Fruit fly (Drosophila melanogaster) whole organism, embryonic: Measurements from ENCODE around the gene CG32099.

Experiments
- Blimp-1 ChIP-seq: fragments of 200-800 bp; sonication (Bioruptor generic); optimal IDR thresholded peaks from 3 replicates; lab custom pipeline; 2018; ENCODE audit warnings: missing biosample characterization, missing genetic modification characterization, mild to moderate bottlenecking, moderate library complexity, missing genetic modification reagents
- CG10147 ChIP-seq: fragments of 200-800 bp; sonication (Bioruptor generic); optimal IDR thresholded peaks from 2 replicates; lab custom pipeline; 2019; ENCODE audit warnings: missing biosample characterization, mild to moderate bottlenecking, missing genetic modification characterization, moderate library complexity
- CG12155 ChIP-seq: fragments of 200-800 bp; sonication (Bioruptor generic); optimal IDR thresholded peaks from 3 replicates; lab custom pipeline; 2016; ENCODE audit warnings: missing biosample characterization, missing genetic modification characterization
- CG14050 ChIP-seq: fragments of 200-800 bp; sonication (Bioruptor generic); IDR thresholded peaks from 3 replicates; pipeline ENCODE4 v1.3.6; 2022; ENCODE audit warnings: missing biosample characterization, missing genetic modification characterization
- CG15073 ChIP-seq: fragments of 200-800 bp; sonication (Bioruptor generic); optimal IDR thresholded peaks from 2 replicates; lab custom pipeline; 2016; ENCODE audit warnings: missing biosample characterization, missing genetic modification characterization
- CG15601 ChIP-seq: fragments of 200-800 bp; sonication (Bioruptor generic); optimal IDR thresholded peaks from 3 replicates; lab custom pipeline; 2019; ENCODE audit warnings: missing biosample characterization, mild to moderate bottlenecking, missing genetic modification characterization, moderate library complexity
- CG15696 ChIP-seq: fragments of 200-800 bp; sonication (Bioruptor generic); optimal IDR thresholded peaks from 2 replicates; lab custom pipeline; 2019; ENCODE audit warnings: missing biosample characterization, mild to moderate bottlenecking, missing genetic modification characterization, moderate library complexity
- CG1602 ChIP-seq: fragments of 200-800 bp; sonication (Bioruptor generic); optimal IDR thresholded peaks from 3 replicates; lab custom pipeline; 2016; ENCODE audit warnings: missing biosample characterization, missing genetic modification characterization
- CG17186 ChIP-seq: fragments of 200-800 bp; sonication (Bioruptor generic); optimal IDR thresholded peaks from 3 replicates; lab custom pipeline; 2017; ENCODE audit warnings: missing biosample characterization, missing genetic modification reagents, missing genetic modification characterization
- CG18262 ChIP-seq: fragments of 200-800 bp; optimal IDR thresholded peaks from 3 replicates; lab custom pipeline; 2019; ENCODE audit warnings: missing biosample characterization, mild to moderate bottlenecking, missing genetic modification characterization, moderate library complexity
- CG18764 ChIP-seq: fragments of 200-800 bp; sonication (Bioruptor generic); optimal IDR thresholded peaks from 3 replicates; lab custom pipeline; 2016; ENCODE audit warnings: missing biosample characterization, missing genetic modification characterization
- CG3065 ChIP-seq: fragments of 200-800 bp; sonication (Bioruptor generic); optimal IDR thresholded peaks from 2 replicates; lab custom pipeline; 2016; ENCODE audit warnings: missing biosample characterization, missing genetic modification characterization
- CG33213 ChIP-seq: fragments of 200-800 bp; sonication (Bioruptor generic); optimal IDR thresholded peaks from 3 replicates; lab custom pipeline; 2016; ENCODE audit warnings: missing biosample characterization, missing genetic modification characterization
- CG33557 ChIP-seq: fragments of 200-800 bp; sonication (Bioruptor generic); optimal IDR thresholded peaks from 2 replicates; lab custom pipeline; 2019; ENCODE audit warnings: missing biosample characterization, mild to moderate bottlenecking, missing genetic modification characterization, moderate library complexity
- CG34376 ChIP-seq: fragments of 200-800 bp; sonication (Bioruptor generic); optimal IDR thresholded peaks from 2 replicates; lab custom pipeline; 2018; ENCODE audit warnings: missing biosample characterization, mild to moderate bottlenecking, missing genetic modification characterization
- CG43689 ChIP-seq: fragments of 200-800 bp; sonication (Bioruptor generic); IDR thresholded peaks from 2 replicates; pipeline ENCODE4 v1.3.6; 2022; ENCODE audit warnings: missing biosample characterization, missing genetic modification characterization
- CG4820 ChIP-seq: fragments of 200-800 bp; sonication (Bioruptor generic); optimal IDR thresholded peaks from 3 replicates; lab custom pipeline; 2016; ENCODE audit warnings: missing biosample characterization, missing genetic modification characterization
- CG6175 ChIP-seq: fragments of 200-800 bp; sonication (Bioruptor generic); IDR thresholded peaks from 3 replicates; pipeline ENCODE4 v1.3.6; 2022; ENCODE audit warnings: missing biosample characterization, missing genetic modification characterization
- CG6791 ChIP-seq: fragments of 200-800 bp; sonication (Bioruptor generic); IDR thresholded peaks from 3 replicates; pipeline ENCODE4 v1.3.6; 2022; ENCODE audit warnings: missing biosample characterization, missing genetic modification characterization; ENCODE audit not compliant: partially characterized antibody
- CG7271 ChIP-seq: fragments of 200-800 bp; sonication (Bioruptor generic); optimal IDR thresholded peaks from 2 replicates; lab custom pipeline; 2018; ENCODE audit warnings: missing biosample characterization, mild to moderate bottlenecking, missing genetic modification characterization, moderate library complexity
- CG7839 ChIP-seq: fragments of 200-800 bp; sonication (Bioruptor generic); optimal IDR thresholded peaks from 3 replicates; lab custom pipeline; 2018; ENCODE audit warnings: missing biosample characterization, mild to moderate bottlenecking, missing genetic modification characterization, moderate library complexity
- CG8359 ChIP-seq: fragments of 200-800 bp; sonication (Bioruptor generic); optimal IDR thresholded peaks from 2 replicates; lab custom pipeline; 2017; ENCODE audit warnings: missing biosample characterization, mild to moderate bottlenecking, missing genetic modification characterization, borderline replicate concordance
- CG8765 ChIP-seq: fragments of 200-800 bp; sonication (Bioruptor generic); IDR thresholded peaks from 2 replicates; pipeline ENCODE4 v1.3.6; 2022; ENCODE audit warnings: missing biosample characterization, missing genetic modification characterization
- CTCF ChIP-seq: fragments of 200-800 bp; sonication (Bioruptor generic); optimal IDR thresholded peaks from 2 replicates; lab custom pipeline; 2017; ENCODE audit warnings: missing biosample characterization, mild to moderate bottlenecking, missing genetic modification characterization, moderate library complexity
- CoRest ChIP-seq: fragments of 200-800 bp; sonication (Bioruptor generic); optimal IDR thresholded peaks from 3 replicates; lab custom pipeline; 2018; ENCODE audit warnings: missing biosample characterization, mild to moderate bottlenecking, missing genetic modification characterization, moderate library complexity
- D19A ChIP-seq: fragments of 200-800 bp; optimal IDR thresholded peaks from 3 replicates; lab custom pipeline; 2019; ENCODE audit warnings: missing biosample characterization, mild to moderate bottlenecking, missing genetic modification characterization, moderate library complexity
- D19B ChIP-seq: fragments of 200-800 bp; sonication (Bioruptor generic); optimal IDR thresholded peaks from 2 replicates; lab custom pipeline; 2017; ENCODE audit warnings: missing biosample characterization, mild to moderate bottlenecking, missing genetic modification characterization
- Ets65A ChIP-seq: fragments of 200-800 bp; sonication (Bioruptor generic); peaks from one replicate; lab custom pipeline; 2016; ENCODE audit warnings: missing biosample characterization, missing genetic modification characterization
- H15 ChIP-seq: fragments of 200-800 bp; sonication (Bioruptor generic); IDR thresholded peaks from 3 replicates; pipeline ENCODE4 v1.3.6; 2022; ENCODE audit warnings: missing biosample characterization, missing genetic modification characterization
- Hand ChIP-seq: fragments of 200-800 bp; sonication (Bioruptor generic); optimal IDR thresholded peaks from 2 replicates; lab custom pipeline; 2017; ENCODE audit warnings: mild to moderate bottlenecking, missing biosample characterization, missing genetic modification reagents, missing genetic modification characterization
- Hmx ChIP-seq: fragments of 200-800 bp; sonication (Bioruptor generic); optimal IDR thresholded peaks from 2 replicates; lab custom pipeline; 2016; ENCODE audit warnings: missing biosample characterization, missing genetic modification characterization
- Kr ChIP-seq: fragments of 200-800 bp; sonication (Bioruptor generic); optimal IDR thresholded peaks from 2 replicates; lab custom pipeline; 2017; ENCODE audit warnings: missing biosample characterization, mild to moderate bottlenecking, missing genetic modification characterization
- NC2α ChIP-seq: fragments of 200-800 bp; sonication (Bioruptor generic); optimal IDR thresholded peaks from 2 replicates; lab custom pipeline; 2016; ENCODE audit warnings: missing biosample characterization, missing genetic modification characterization
- NC2β ChIP-seq: fragments of 200-800 bp; sonication (Bioruptor generic); optimal IDR thresholded peaks from 2 replicates; lab custom pipeline; 2016; ENCODE audit warnings: missing biosample characterization, missing genetic modification characterization
- Ptx1 ChIP-seq: fragments of 200-800 bp; sonication (Bioruptor generic); IDR thresholded peaks from 2 replicates; pipeline ENCODE4 v1.3.6; 2022; ENCODE audit warnings: missing biosample characterization, missing genetic modification characterization
- Sin3A ChIP-seq: fragments of >200 bp; optimal IDR thresholded peaks from 2 replicates; lab custom pipeline; 2018
- Sox102F ChIP-seq: fragments of 200-800 bp; sonication (Bioruptor generic); optimal IDR thresholded peaks from 2 replicates; lab custom pipeline; 2018; ENCODE audit warnings: missing biosample characterization, mild to moderate bottlenecking, missing genetic modification characterization, moderate library complexity
- Usf ChIP-seq: fragments of 200-800 bp; sonication (Bioruptor generic); optimal IDR thresholded peaks from 2 replicates; lab custom pipeline; 2017; ENCODE audit warnings: missing genotype, missing biosample characterization, missing genetic modification characterization
- cad ChIP-seq: fragments of >200 bp; optimal IDR thresholded peaks from 2 replicates; lab custom pipeline; 2017; ENCODE audit warnings: missing biosample characterization, missing genetic modification characterization
- emc ChIP-seq: fragments of 200-800 bp; sonication (Bioruptor generic); optimal IDR thresholded peaks from 2 replicates; lab custom pipeline; 2016; ENCODE audit warnings: missing biosample characterization, missing genetic modification characterization
- inv ChIP-seq: fragments of 200-800 bp; sonication (Bioruptor generic); IDR thresholded peaks from 2 replicates; pipeline ENCODE4 v1.3.6; 2022; ENCODE audit warnings: missing biosample characterization, missing genetic modification characterization; ENCODE audit not compliant: partially characterized antibody
- lola ChIP-seq, 3 experiments: fragments of >200 bp in 2 of 3; fragments of 200-800 bp in 1 of 3; sonication (Bioruptor generic) in 1 of 3; optimal IDR thresholded peaks; 2 replicates each; lab custom pipeline; 2017 to 2019; ENCODE audit warnings: missing biosample characterization in 3 of 3, missing genetic modification characterization in 3 of 3, mild to moderate bottlenecking in 1 of 3, moderate library complexity in 1 of 3
- nau ChIP-seq: fragments of 200-800 bp; sonication (Bioruptor generic); optimal IDR thresholded peaks from 3 replicates; lab custom pipeline; 2017; ENCODE audit warnings: missing biosample characterization, mild to moderate bottlenecking, missing genetic modification characterization, missing genetic modification reagents
- nmo ChIP-seq: fragments of 200-800 bp; sonication (Bioruptor generic); optimal IDR thresholded peaks from 2 replicates; lab custom pipeline; 2018; ENCODE audit warnings: missing biosample characterization, mild to moderate bottlenecking, missing genetic modification characterization, moderate library complexity
- nom ChIP-seq: fragments of 200-800 bp; sonication (Bioruptor generic); optimal IDR thresholded peaks from 2 replicates; lab custom pipeline; 2017; ENCODE audit warnings: missing biosample characterization, missing genetic modification characterization, mild to moderate bottlenecking, moderate library complexity, missing genetic modification reagents
- phol ChIP-seq: fragments of 200-800 bp; sonication (Bioruptor generic); optimal IDR thresholded peaks from 3 replicates; lab custom pipeline; 2018; ENCODE audit warnings: missing biosample characterization, mild to moderate bottlenecking, missing genetic modification characterization, moderate library complexity
- sima ChIP-seq: fragments of 200-800 bp; sonication (Bioruptor generic); optimal IDR thresholded peaks from 2 replicates; lab custom pipeline; 2016; ENCODE audit warnings: missing biosample characterization, missing genetic modification characterization
- sna ChIP-seq: fragments of 200-800 bp; sonication (Bioruptor generic); IDR thresholded peaks from 2 replicates; pipeline ENCODE4 v1.3.6; 2022; ENCODE audit warnings: missing biosample characterization, missing genetic modification characterization; ENCODE audit not compliant: partially characterized antibody
- sug ChIP-seq: fragments of 200-800 bp; optimal IDR thresholded peaks from 2 replicates; lab custom pipeline; 2019; ENCODE audit warnings: missing biosample characterization, mild to moderate bottlenecking, missing genetic modification characterization, moderate library complexity
- trh ChIP-seq: fragments of 200-800 bp; sonication (Bioruptor generic); optimal IDR thresholded peaks from 2 replicates; lab custom pipeline; 2016; ENCODE audit warnings: missing biosample characterization, missing genetic modification characterization
- tup ChIP-seq: fragments of 200-800 bp; sonication (Bioruptor generic); optimal IDR thresholded peaks from 2 replicates; lab custom pipeline; 2016; ENCODE audit warnings: missing biosample characterization, mild to moderate bottlenecking, missing genetic modification characterization, moderate library complexity
- z ChIP-seq: fragments of 200-800 bp; sonication (Bioruptor generic); IDR thresholded peaks from 3 replicates; pipeline ENCODE4 v1.3.6; 2022; ENCODE audit warnings: missing biosample characterization, missing genetic modification characterization

Gene CG32099

DNA sequence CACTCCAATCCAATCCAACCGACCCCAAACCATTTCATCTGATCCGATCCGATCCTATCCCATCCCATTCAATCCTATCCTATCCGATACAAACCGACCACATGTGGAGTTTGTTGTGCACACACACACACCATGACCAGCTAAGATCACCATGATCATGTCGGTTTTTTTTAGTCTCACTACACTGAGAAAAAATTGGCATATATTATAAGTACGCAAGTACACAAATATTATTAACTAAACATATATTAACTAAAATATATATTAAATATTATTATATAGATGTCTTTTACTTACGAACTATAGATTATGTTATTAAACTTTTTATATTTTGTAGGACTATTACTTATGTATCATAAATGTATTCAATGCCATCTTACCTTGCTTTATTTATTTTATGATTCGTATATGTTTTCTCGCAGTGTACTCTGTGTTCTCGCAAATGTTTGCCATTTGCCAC lies 47.1 kb upstream of the CG32099 start (continued):
- no peak for TF ChIP-seq CG6791 (GFP tag; lab: Robert Waterston, UW)
- peak; percentile 19 for TF ChIP-seq CG7271 (tag; lab: Kevin White, UChicago)
- TF ChIP-seq cad (GFP tag; lab: Kevin White, UChicago) = no peak
- TF ChIP-seq Blimp-1 (GFP tag; lab: Kevin White, UChicago) = peak; percentile 26
- no peak for TF ChIP-seq CG33213
- no peak for TF ChIP-seq Hand (GFP tag; lab: Kevin White, UChicago)
- TF ChIP-seq D19A (tag; lab: Kevin White, UChicago) = peak; percentile 28
- TF ChIP-seq tup (GFP tag; lab: Kevin White, UChicago) = no peak
- no peak for TF ChIP-seq Usf (GFP tag; lab: Kevin White, UChicago)
- no peak for TF ChIP-seq Ptx1
- TF ChIP-seq z (GFP tag; lab: Robert Waterston, UW) = no peak
- TF ChIP-seq CG18764 (GFP tag; lab: Kevin White, UChicago) = no peak
- no peak for TF ChIP-seq emc
- TF ChIP-seq CG6175 (GFP tag; lab: Robert Waterston, UW) = no peak
- no peak for TF ChIP-seq NC2α (GFP tag; lab: Kevin White, UChicago)
- TF ChIP-seq CG15696 (tag; lab: Kevin White, UChicago) = peak; percentile 41
- no peak for TF ChIP-seq CG34376
- peak; percentile 19 for TF ChIP-seq CG1602 (GFP tag; lab: Kevin White, UChicago)
- no peak for TF ChIP-seq CG10147 (GFP tag; lab: Kevin White, UChicago)
- no peak for TF ChIP-seq nau (GFP tag; lab: Kevin White, UChicago)
- TF ChIP-seq CG12155 (GFP tag; lab: Kevin White, UChicago) = no peak
- peak; percentile 53 for TF ChIP-seq CoRest
- TF ChIP-seq sima (GFP tag; lab: Kevin White, UChicago) = no peak
- peak; percentile 68 for TF ChIP-seq CG18262 (tag; lab: Kevin White, UChicago)
- peak; percentile 44 for TF ChIP-seq Sox102F (GFP tag; lab: Kevin White, UChicago)
- TF ChIP-seq NC2β = no peak
- TF ChIP-seq CG3065 (GFP tag; lab: Kevin White, UChicago) = no peak
- no peak for TF ChIP-seq CG4820
- no peak for TF ChIP-seq CG17186 (GFP tag; lab: Kevin White, UChicago)
- TF ChIP-seq sug = no peak
- TF ChIP-seq CG14050 (GFP tag; lab: Robert Waterston, UW) = no peak
- TF ChIP-seq Ets65A (GFP tag; lab: Kevin White, UChicago) = peak; percentile 65
- TF ChIP-seq CG43689 (GFP tag; lab: Robert Waterston, UW) = no peak
- TF ChIP-seq CG7839 (tag; lab: Kevin White, UChicago) = peak; percentile 47
- TF ChIP-seq D19B (GFP tag; lab: Kevin White, UChicago) = no peak
- TF ChIP-seq Sin3A (lab: Kevin White, UChicago) = no peak
- TF ChIP-seq nmo (GFP tag; lab: Kevin White, UChicago) = peak; percentile 57
- TF ChIP-seq Kr (GFP tag; lab: Kevin White, UChicago) = peak; percentile 1
- peak; percentile 16 for TF ChIP-seq nom (GFP tag; lab: Kevin White, UChicago)
- TF ChIP-seq CG33557 (GFP tag; lab: Kevin White, UChicago) = no peak
- TF ChIP-seq sna (GFP tag; lab: Robert Waterston, UW) = no peak
- no peak for TF ChIP-seq CG8765 (GFP tag; lab: Robert Waterston, UW)
- TF ChIP-seq H15 (GFP tag; lab: Robert Waterston, UW) = no peak
- TF ChIP-seq CG15073 = no peak
- TF ChIP-seq CTCF (GFP tag; lab: Kevin White, UChicago) = no peak
- peak; percentile 63 for TF ChIP-seq phol (tag; lab: Kevin White, UChicago)
- TF ChIP-seq Hmx = no peak
- no peak for TF ChIP-seq CG15601 (tag; lab: Kevin White, UChicago)
- no peak for TF ChIP-seq CG8359 (GFP tag; lab: Kevin White, UChicago)
- TF ChIP-seq trh (GFP tag; lab: Kevin White, UChicago) = no peak
- TF ChIP-seq lola (GFP tag; optimal IDR thresholded peaks at IDR 0.05; lab: Kevin White, UChicago) = peak in 1 of 3 experiments; percentile 70
- no peak for TF ChIP-seq inv (GFP tag; lab: Robert Waterston, UW)
